Fruit fly (Drosophila melanogaster) whole organism, embryonic: ENCODE data around the gene Sec13.

Experiments
- Blimp-1 ChIP-seq: fragments of 200-800 bp; sonication (Bioruptor generic); optimal IDR thresholded peaks from 3 replicates; lab custom pipeline; 2018; ENCODE audit warnings: missing biosample characterization, missing genetic modification characterization, mild to moderate bottlenecking, moderate library complexity, missing genetic modification reagents
- CG10321 ChIP-seq: fragments of 200-800 bp; sonication (Bioruptor generic); IDR thresholded peaks from 2 replicates; pipeline ENCODE4 v1.3.6; 2022; ENCODE audit warnings: missing biosample characterization, missing genetic modification characterization
- CG11247 ChIP-seq: fragments of 200-800 bp; sonication (Bioruptor generic); IDR thresholded peaks from 2 replicates; pipeline ENCODE4 v1.3.6; 2022; ENCODE audit warnings: missing biosample characterization, missing genetic modification characterization
- CG11398 ChIP-seq: fragments of 200-800 bp; sonication (Bioruptor generic); optimal IDR thresholded peaks from 2 replicates; lab custom pipeline; 2016; ENCODE audit warnings: missing biosample characterization, missing genetic modification characterization
- CG12155 ChIP-seq: fragments of 200-800 bp; sonication (Bioruptor generic); optimal IDR thresholded peaks from 3 replicates; lab custom pipeline; 2016; ENCODE audit warnings: missing biosample characterization, missing genetic modification characterization
- CG12299 ChIP-seq: fragments of 200-800 bp; sonication (Bioruptor generic); optimal IDR thresholded peaks from 2 replicates; lab custom pipeline; 2018; ENCODE audit warnings: missing biosample characterization, mild to moderate bottlenecking, missing genetic modification characterization
- CG13296 ChIP-seq: fragments of 200-800 bp; sonication (Bioruptor generic); optimal IDR thresholded peaks from 3 replicates; lab custom pipeline; 2018; ENCODE audit warnings: missing biosample characterization, mild to moderate bottlenecking, missing genetic modification characterization
- CG13624 ChIP-seq: fragments of 200-800 bp; sonication (Bioruptor generic); optimal IDR thresholded peaks from 2 replicates; lab custom pipeline; 2016; ENCODE audit warnings: missing biosample characterization, missing genetic modification characterization
- CG1602 ChIP-seq: fragments of 200-800 bp; sonication (Bioruptor generic); optimal IDR thresholded peaks from 3 replicates; lab custom pipeline; 2016; ENCODE audit warnings: missing biosample characterization, missing genetic modification characterization
- CG1603 ChIP-seq: fragments of 200-800 bp; sonication (Bioruptor generic); optimal IDR thresholded peaks from 2 replicates; lab custom pipeline; 2019; ENCODE audit warnings: missing biosample characterization, mild to moderate bottlenecking, missing genetic modification characterization, moderate library complexity
- CG17802 ChIP-seq: fragments of 200-800 bp; sonication (Bioruptor generic); optimal IDR thresholded peaks from 2 replicates; lab custom pipeline; 2018; ENCODE audit warnings: missing biosample characterization, mild to moderate bottlenecking, missing genetic modification characterization, moderate library complexity
- CG18599 ChIP-seq: fragments of 200-800 bp; sonication (Bioruptor generic); optimal IDR thresholded peaks from 3 replicates; lab custom pipeline; 2017; ENCODE audit warnings: missing biosample characterization, missing genetic modification characterization, mild to moderate bottlenecking, moderate library complexity, missing genetic modification reagents
- CG2889 ChIP-seq: fragments of 200-800 bp; sonication (Bioruptor generic); IDR thresholded peaks from 3 replicates; pipeline ENCODE4 v1.3.6; 2022; ENCODE audit warnings: missing biosample characterization, missing genetic modification characterization
- CG31365 ChIP-seq: fragments of 200-800 bp; sonication (Bioruptor generic); optimal IDR thresholded peaks from 2 replicates; lab custom pipeline; 2018; ENCODE audit warnings: missing biosample characterization, mild to moderate bottlenecking, missing genetic modification characterization
- CG3163 ChIP-seq: fragments of 200-800 bp; sonication (Bioruptor generic); optimal IDR thresholded peaks from 3 replicates; lab custom pipeline; 2016; ENCODE audit warnings: missing biosample characterization, missing genetic modification characterization
- CG32767 ChIP-seq: fragments of 200-800 bp; sonication (Bioruptor generic); IDR thresholded peaks from 2 replicates; pipeline ENCODE4 v1.3.6; 2022; ENCODE audit warnings: missing biosample characterization, missing genetic modification characterization
- CG3726 ChIP-seq: fragments of 200-800 bp; sonication (Bioruptor generic); IDR thresholded peaks from 3 replicates; pipeline ENCODE4, ENCODE4 v1.3.6; 2022; ENCODE audit warnings: missing biosample characterization, missing genetic modification characterization
- CG3847 ChIP-seq: fragments of 200-800 bp; sonication (Bioruptor generic); IDR thresholded peaks from 2 replicates; pipeline ENCODE4 v1.3.6; 2022; ENCODE audit warnings: missing biosample characterization, missing genetic modification characterization
- CG5953 ChIP-seq: fragments of 200-800 bp; sonication (Bioruptor generic); IDR thresholded peaks from 2 replicates; pipeline ENCODE4 v1.3.6; 2022; ENCODE audit warnings: missing biosample characterization, missing genetic modification characterization
- CG6654 ChIP-seq: fragments of 200-800 bp; sonication (Bioruptor generic); optimal IDR thresholded peaks from 2 replicates; lab custom pipeline; 2017; ENCODE audit warnings: missing biosample characterization, mild to moderate bottlenecking, missing genetic modification characterization
- CG6683 ChIP-seq: fragments of 200-800 bp; sonication (Bioruptor generic); optimal IDR thresholded peaks from 2 replicates; lab custom pipeline; 2017; ENCODE audit warnings: missing biosample characterization, mild to moderate bottlenecking, missing genetic modification characterization, missing genetic modification reagents
- CG7839 ChIP-seq: fragments of 200-800 bp; sonication (Bioruptor generic); optimal IDR thresholded peaks from 3 replicates; lab custom pipeline; 2018; ENCODE audit warnings: missing biosample characterization, mild to moderate bottlenecking, missing genetic modification characterization, moderate library complexity
- CG7928 ChIP-seq: fragments of 200-800 bp; sonication (Bioruptor generic); optimal IDR thresholded peaks from 2 replicates; lab custom pipeline; 2017; ENCODE audit warnings: missing biosample characterization, mild to moderate bottlenecking, missing genetic modification characterization
- CG9727 ChIP-seq: fragments of 200-800 bp; sonication (Bioruptor generic); optimal IDR thresholded peaks from 3 replicates; lab custom pipeline; 2017; ENCODE audit warnings: missing biosample characterization, mild to moderate bottlenecking, missing genetic modification characterization
- Dad ChIP-seq: fragments of 200-800 bp; sonication (Bioruptor generic); optimal IDR thresholded peaks from 3 replicates; lab custom pipeline; 2016; ENCODE audit warnings: missing biosample characterization, missing genetic modification characterization
- Dfd ChIP-seq, 2 experiments: fragments of >200 bp; optimal IDR thresholded peaks; 2 replicates each; lab custom pipeline; 2017; ENCODE audit warnings: missing biosample characterization in 2 of 2, missing genetic modification characterization in 2 of 2
- Doc3 ChIP-seq: fragments of 200-800 bp; sonication (Bioruptor generic); IDR thresholded peaks from 3 replicates; pipeline ENCODE4 v1.3.6; 2022; ENCODE audit warnings: missing biosample characterization, missing genetic modification characterization; ENCODE audit not compliant: partially characterized antibody
- Drgx ChIP-seq: fragments of 200-800 bp; sonication (Bioruptor generic); IDR thresholded peaks from 2 replicates; pipeline ENCODE4 v1.3.6; 2022; ENCODE audit warnings: missing biosample characterization, missing genetic modification characterization
- E2f1 ChIP-seq: fragments of 200-800 bp; sonication (Bioruptor generic); IDR thresholded peaks from 2 replicates; pipeline ENCODE4 v1.3.6; 2022; ENCODE audit warnings: missing biosample characterization, missing genetic modification characterization
- ERR ChIP-seq: fragments of 200-800 bp; sonication (Bioruptor generic); optimal IDR thresholded peaks from 2 replicates; lab custom pipeline; 2016; ENCODE audit warnings: missing biosample characterization, missing genetic modification characterization
- H15 ChIP-seq: fragments of 200-800 bp; sonication (Bioruptor generic); IDR thresholded peaks from 3 replicates; pipeline ENCODE4 v1.3.6; 2022; ENCODE audit warnings: missing biosample characterization, missing genetic modification characterization
- H2.0 ChIP-seq: fragments of 200-800 bp; sonication (Bioruptor generic); IDR thresholded peaks from 2 replicates; pipeline ENCODE4 v1.3.6; 2022; ENCODE audit warnings: missing biosample characterization, missing genetic modification characterization
- HLHmδ ChIP-seq: fragments of 200-800 bp; sonication (Bioruptor generic); optimal IDR thresholded peaks from 2 replicates; lab custom pipeline; 2018; ENCODE audit warnings: missing biosample characterization, mild to moderate bottlenecking, missing genetic modification characterization, moderate library complexity
- Ssrp ChIP-seq: fragments of 200-800 bp; sonication (Bioruptor generic); optimal IDR thresholded peaks from 2 replicates; lab custom pipeline; 2018; ENCODE audit warnings: missing biosample characterization, mild to moderate bottlenecking, missing genetic modification characterization, moderate library complexity
- Xbp1 ChIP-seq: fragments of 200-800 bp; sonication (Bioruptor generic); optimal IDR thresholded peaks from 3 replicates; lab custom pipeline; 2016; ENCODE audit warnings: missing biosample characterization, mild to moderate bottlenecking, missing genetic modification characterization
- ab ChIP-seq: fragments of 200-800 bp; sonication (Bioruptor generic); optimal IDR thresholded peaks from 2 replicates; lab custom pipeline; 2016; ENCODE audit warnings: missing biosample characterization, missing genetic modification characterization
- caup ChIP-seq: fragments of 200-800 bp; sonication (Bioruptor generic); optimal IDR thresholded peaks from 3 replicates; lab custom pipeline; 2017; ENCODE audit warnings: missing biosample characterization, mild to moderate bottlenecking, missing genetic modification characterization, moderate library complexity; ENCODE audit not compliant: severe bottlenecking
- dmrt11E ChIP-seq: fragments of 200-800 bp; sonication (Bioruptor generic); optimal IDR thresholded peaks from 3 replicates; lab custom pipeline; 2018; ENCODE audit warnings: missing biosample characterization, mild to moderate bottlenecking, missing genetic modification characterization, moderate library complexity
- dpn ChIP-seq, 2 experiments: fragments of 200-800 bp; sonication (Bioruptor generic); optimal IDR thresholded peaks; 3 replicates each; lab custom pipeline; 2016; ENCODE audit warnings: missing biosample characterization in 2 of 2, missing genetic modification characterization in 2 of 2
- gsb-n ChIP-seq: fragments of 200-800 bp; sonication (Bioruptor generic); optimal IDR thresholded peaks from 3 replicates; lab custom pipeline; 2018; ENCODE audit warnings: missing biosample characterization, mild to moderate bottlenecking, missing genetic modification characterization
- ham ChIP-seq: fragments of 200-800 bp; sonication (Bioruptor generic); IDR thresholded peaks from 2 replicates; pipeline ENCODE4 v1.3.6; 2022; ENCODE audit warnings: missing biosample characterization, missing genetic modification characterization
- ranshi ChIP-seq: fragments of 200-800 bp; sonication (Bioruptor generic); IDR thresholded peaks from 2 replicates; pipeline ENCODE4 v1.3.6; 2022; ENCODE audit warnings: missing biosample characterization, missing genetic modification characterization
- ro ChIP-seq: fragments of 200-800 bp; sonication (Bioruptor generic); IDR thresholded peaks from 2 replicates; pipeline ENCODE4 v1.3.6; 2022; ENCODE audit warnings: missing biosample characterization, missing genetic modification characterization
- row ChIP-seq: fragments of 200-800 bp; sonication (Bioruptor generic); IDR thresholded peaks from 3 replicates; pipeline ENCODE4 v1.3.6; 2022; ENCODE audit warnings: missing biosample characterization, missing genetic modification characterization
- sc ChIP-seq, 3 experiments: fragments of >200 bp in 2 of 3; fragments of 200-800 bp in 1 of 3; sonication (Bioruptor generic) in 1 of 3; optimal IDR thresholded peaks; 2 replicates in 2 of 3; 3 replicates in 1 of 3; lab custom pipeline; 2017; ENCODE audit warnings: mild to moderate bottlenecking in 1 of 3, missing biosample characterization in 1 of 3, missing genetic modification characterization in 1 of 3, missing genetic modification reagents in 1 of 3
- sima ChIP-seq: fragments of 200-800 bp; sonication (Bioruptor generic); optimal IDR thresholded peaks from 2 replicates; lab custom pipeline; 2016; ENCODE audit warnings: missing biosample characterization, missing genetic modification characterization
- tin ChIP-seq: fragments of 200-800 bp; sonication (Bioruptor generic); optimal IDR thresholded peaks from 3 replicates; lab custom pipeline; 2016; ENCODE audit warnings: missing biosample characterization, missing genetic modification characterization
- tio ChIP-seq: fragments of 200-800 bp; sonication (Bioruptor generic); optimal IDR thresholded peaks from 2 replicates; lab custom pipeline; 2017; ENCODE audit warnings: missing biosample characterization, missing genetic modification characterization, inconsistent platforms
- toy ChIP-seq: fragments of 200-800 bp; sonication (Bioruptor generic); IDR thresholded peaks from 2 replicates; pipeline ENCODE4 v1.3.6; 2022; ENCODE audit warnings: missing biosample characterization, missing genetic modification characterization

Sec13 gene

DNA sequence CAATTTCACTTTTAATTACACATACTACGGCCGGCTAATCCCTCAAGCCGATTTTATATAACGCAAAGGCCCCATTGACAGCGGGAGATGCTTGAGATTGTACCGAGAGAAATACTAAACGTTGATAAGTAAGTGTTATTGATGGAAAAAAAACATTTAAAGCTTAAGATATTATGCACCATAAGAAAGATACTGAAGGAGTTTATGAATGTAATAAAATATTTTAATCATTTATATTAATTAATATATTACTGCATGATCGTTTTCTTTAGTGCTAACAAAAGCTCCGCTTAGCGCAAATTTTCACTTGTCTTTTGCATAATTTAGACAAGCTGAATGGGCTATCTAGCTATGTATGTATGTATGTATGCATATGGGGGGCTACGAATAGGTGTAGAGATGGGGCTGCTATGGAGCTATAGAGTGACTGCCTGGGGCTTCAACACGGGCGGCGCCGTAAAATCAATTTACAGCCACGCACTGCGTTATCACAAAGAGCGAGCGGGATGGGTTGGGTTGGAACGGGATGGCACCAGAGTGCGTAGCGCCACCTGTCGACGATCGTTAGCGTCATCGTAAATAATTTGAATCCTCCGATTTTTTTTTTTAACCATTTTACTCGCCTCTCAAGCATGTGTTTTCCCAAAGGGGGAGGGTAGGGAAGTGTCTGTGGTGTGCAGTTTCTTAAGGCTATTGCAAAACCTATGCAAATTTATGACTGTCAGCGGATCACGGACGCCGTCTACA, 40.6 kb downstream of the Sec13 start (continued):
- peak; percentile 70; the same call in 2 of the 3 replicates for TF ChIP-seq row (GFP tag; lab: Robert Waterston, UW)
- no peak for TF ChIP-seq CG13296 (GFP tag; lab: Kevin White, UChicago)
- TF ChIP-seq CG32767 (GFP tag; lab: Robert Waterston, UW) = peak; percentile 42; the same call in 1 of the 2 replicates
- no peak for TF ChIP-seq ab (GFP tag; lab: Kevin White, UChicago)
- TF ChIP-seq ham (GFP tag; lab: Robert Waterston, UW) = no peak
- no peak for TF ChIP-seq CG6683 (GFP tag; lab: Kevin White, UChicago)
- no peak for TF ChIP-seq CG7839 (tag; lab: Kevin White, UChicago)
- TF ChIP-seq H2.0 = peak; percentile 54; the same call in 1 of the 2 replicates
- no peak for TF ChIP-seq tin
- no peak for TF ChIP-seq CG13624 (GFP tag; lab: Kevin White, UChicago)
- TF ChIP-seq CG11247 (GFP tag; lab: Robert Waterston, UW) = no peak
- TF ChIP-seq tio (GFP tag; lab: Kevin White, UChicago) = peak; percentile 14
- no peak for TF ChIP-seq CG3726 (GFP tag; lab: Robert Waterston, UW)
- peak; percentile 31 for TF ChIP-seq gsb-n (tag; lab: Kevin White, UChicago)
- TF ChIP-seq dmrt11E = no peak
- peak; percentile 37 for TF ChIP-seq Xbp1 (GFP tag; lab: Kevin White, UChicago)
- TF ChIP-seq CG3847 (GFP tag; lab: Robert Waterston, UW) = 0 out of 2 replicates have a peak, but pooled peaks have one; percentile 5
- TF ChIP-seq ranshi (GFP tag; lab: Robert Waterston, UW) = peak; percentile 32; the same call in 1 of the 2 replicates
- TF ChIP-seq CG10321 (GFP tag; lab: Robert Waterston, UW) = no peak; the same call in 1 of the 2 replicates
- TF ChIP-seq H15 (GFP tag; lab: Robert Waterston, UW) = no peak
- TF ChIP-seq CG1603 (tag; lab: Kevin White, UChicago) = no peak
- no peak for TF ChIP-seq toy
- peak; percentile 63; the same call in 1 of the 2 replicates for TF ChIP-seq CG5953 (GFP tag; lab: Robert Waterston, UW)
- no peak for TF ChIP-seq Dad (GFP tag; lab: Kevin White, UChicago)
- TF ChIP-seq sc (optimal IDR thresholded peaks at IDR 0.05; lab: Kevin White, UChicago) = no peak
- TF ChIP-seq sc (GFP tag; optimal IDR thresholded peaks at IDR 0.05; lab: Kevin White, UChicago) = peak; percentile 8
- TF ChIP-seq CG1602 (GFP tag; lab: Kevin White, UChicago) = peak; percentile 12
- TF ChIP-seq Ssrp (tag; lab: Kevin White, UChicago) = no peak
- TF ChIP-seq CG7928 = no peak
- no peak for TF ChIP-seq Drgx (GFP tag; lab: Robert Waterston, UW)
- peak; percentile 17 for TF ChIP-seq Blimp-1
- TF ChIP-seq CG31365 (tag; lab: Kevin White, UChicago) = no peak
- no peak for TF ChIP-seq CG6654 (GFP tag; lab: Kevin White, UChicago)
- TF ChIP-seq CG18599 (GFP tag; lab: Kevin White, UChicago) = no peak
- no peak for TF ChIP-seq CG17802 (tag; lab: Kevin White, UChicago)
- no peak for TF ChIP-seq CG9727 (GFP tag; lab: Kevin White, UChicago)
- TF ChIP-seq ERR = no peak
- TF ChIP-seq CG12299 (tag; lab: Kevin White, UChicago) = no peak
- TF ChIP-seq ro (GFP tag; lab: Robert Waterston, UW) = no peak
- no peak for TF ChIP-seq CG3163 (GFP tag; lab: Kevin White, UChicago)
- no peak for TF ChIP-seq CG2889 (GFP tag; lab: Robert Waterston, UW)
- TF ChIP-seq E2f1 (GFP tag; lab: Robert Waterston, UW) = no peak
- TF ChIP-seq CG12155 = no peak
- no peak for TF ChIP-seq Dfd (GFP tag; optimal IDR thresholded peaks at IDR 0.05; lab: Kevin White, UChicago)
- TF ChIP-seq Doc3 (GFP tag; lab: Robert Waterston, UW) = no peak
- peak in 1 of 2 experiments; percentile 42 for TF ChIP-seq dpn (GFP tag; optimal IDR thresholded peaks at IDR 0.05; lab: Kevin White, UChicago)
- no peak for TF ChIP-seq caup (GFP tag; lab: Kevin White, UChicago)
- no peak for TF ChIP-seq sima
- no peak for TF ChIP-seq HLHmδ (GFP tag; lab: Kevin White, UChicago)
- TF ChIP-seq CG11398 (GFP tag; lab: Kevin White, UChicago) = no peak
